Worm (Caenorhabditis elegans) whole organism, young adult: ENCODE measurements around the gene col-146.

ENCODE experiments used
- Y79H2A.3 ChIP-seq: fragments of 200-800 bp; sonication (Bioruptor generic); conservative IDR thresholded peaks from 2 replicates; pipeline ENCODE4 v1.3.6; 2022; ENCODE audit warnings: missing genetic modification reagents, missing genetic modification characterization, missing compliant biosample characterization
- ets-4 ChIP-seq: fragments of 200-800 bp; sonication (Bioruptor generic); optimal IDR thresholded peaks from 2 replicates; lab custom pipeline; 2018; ENCODE audit warnings: mild to moderate bottlenecking, missing genetic modification characterization, missing compliant biosample characterization
- rcor-1 ChIP-seq: fragments of 200-800 bp; sonication (Bioruptor generic); IDR thresholded peaks from 2 replicates; pipeline ENCODE4 v1.3.6; 2022; ENCODE audit warnings: missing genetic modification reagents, missing genetic modification characterization, missing compliant biosample characterization

ce11 chrV:9677977-9678376, 48.2 kb downstream of the col-146 start, which contains the start of gene cthd-1:
- no peak for TF ChIP-seq ets-4
- TF ChIP-seq Y79H2A.3 (GFP tag; lab: Robert Waterston, UW) = no peak
- TF ChIP-seq rcor-1 (GFP tag; lab: Robert Waterston, UW) = no peak
